Fruit fly (Drosophila melanogaster) Kc167 (cell line): ENCODE data around the gene CG11403.

Experiments
- Sin3A ChIP-seq: fragments of >200 bp; optimal IDR thresholded peaks from 2 replicates; lab custom pipeline; 2018; ENCODE audit warnings: missing external identifiers
- h ChIP-seq: fragments of >200 bp; optimal IDR thresholded peaks from 3 replicates; lab custom pipeline; 2018; ENCODE audit warnings: missing external identifiers
- ttk ChIP-seq: sonication (Bioruptor generic); optimal IDR thresholded peaks from 2 replicates; lab custom pipeline; 2017; ENCODE audit warnings: missing external identifiers

DNA sequence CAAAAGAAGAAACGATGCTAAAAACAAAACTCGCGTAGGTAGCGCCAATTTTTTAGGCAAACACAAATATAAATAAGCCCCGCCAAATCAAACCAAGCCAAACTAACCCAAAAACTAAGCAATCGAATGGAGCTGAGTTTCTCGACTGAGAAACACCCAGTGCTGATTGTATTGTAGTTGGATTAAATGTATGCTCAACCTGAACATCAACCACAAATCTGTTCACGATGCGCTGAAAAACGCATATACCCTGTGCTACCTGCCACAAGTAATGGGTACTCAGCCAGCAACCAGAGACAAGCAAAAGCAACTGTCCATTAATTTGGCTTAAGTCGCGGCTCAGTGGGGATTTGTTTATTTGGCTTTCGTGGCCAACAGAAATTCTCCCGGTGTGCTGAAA lies 20.6 kb upstream of the CG11403 start:
- TF ChIP-seq ttk (lab: Kevin White, UChicago) (no peak), h (no peak), Sin3A (lab: Kevin White, UChicago) (no peak)
